Worm (Caenorhabditis elegans): Measurements from ENCODE around the gene ceh-37.

- TF ChIP-seq T22C8.4 (GFP tag; IDR thresholded peaks at IDR 0.05) (no peak), cog-1 (tag; optimal IDR thresholded peaks at IDR 0.05) (no peak), flt-1 (GFP tag; IDR thresholded peaks at IDR 0.05) (no peak), klf-2 (GFP tag; conservative IDR thresholded peaks at IDR 0.05) (no peak), ztf-23 (GFP tag; IDR thresholded peaks at IDR 0.05) (no peak), med-1 (GFP tag; optimal IDR thresholded peaks at IDR 0.05; ENCODE audit: insufficient read depth) (no peak), tab-1 (GFP tag; IDR thresholded peaks at IDR 0.05) (no peak)
Measured at ce11 chrX:14186466-14186865, 21.3 kb downstream of the ceh-37 start, which contains the start of gene ceh-36.
